Worm (Caenorhabditis elegans): Measurements from ENCODE around the gene F31E3.12.

The F31E3.12 gene

ce11 chrIII:6969781-6970342 is 672 bp downstream of the F31E3.12 start:
- TF ChIP-seq klf-2 (GFP tag; conservative IDR thresholded peaks at IDR 0.05) (no peak), T22C8.4 (GFP tag; IDR thresholded peaks at IDR 0.05) (no peak), med-1 (GFP tag; optimal IDR thresholded peaks at IDR 0.05; ENCODE audit: insufficient read depth) (no peak), ztf-29 (GFP tag; IDR thresholded peaks at IDR 0.05) (no peak), tab-1 (GFP tag; IDR thresholded peaks at IDR 0.05) (no peak), ref-1 (GFP tag; conservative IDR thresholded peaks at IDR 0.05) (no peak), ztf-23 (GFP tag; IDR thresholded peaks at IDR 0.05) (no peak), flt-1 (GFP tag; IDR thresholded peaks at IDR 0.05) (no peak)

ce11 chrIII:6970744-6971143 is 1.6 kb downstream of the F31E3.12 start:
- no peak for TF ChIP-seq med-1 (GFP tag; optimal IDR thresholded peaks at IDR 0.05; ENCODE audit: insufficient read depth)
- TF ChIP-seq cog-1 (tag; optimal IDR thresholded peaks at IDR 0.05): no peak
- no peak for TF ChIP-seq klf-2 (GFP tag; conservative IDR thresholded peaks at IDR 0.05)
- no peak for TF ChIP-seq flt-1 (GFP tag; IDR thresholded peaks at IDR 0.05)
- TF ChIP-seq ztf-29 (GFP tag; IDR thresholded peaks at IDR 0.05): no peak
- no peak for TF ChIP-seq T22C8.4 (GFP tag; IDR thresholded peaks at IDR 0.05)
- TF ChIP-seq ref-1 (GFP tag; conservative IDR thresholded peaks at IDR 0.05): no peak
- TF ChIP-seq ztf-23 (GFP tag; IDR thresholded peaks at IDR 0.05): no peak
- TF ChIP-seq tab-1 (GFP tag; IDR thresholded peaks at IDR 0.05): no peak

- TF ChIP-seq T22C8.4 (GFP tag; IDR thresholded peaks at IDR 0.05) (no peak), ref-1 (GFP tag; conservative IDR thresholded peaks at IDR 0.05) (no peak), ztf-29 (GFP tag; IDR thresholded peaks at IDR 0.05) (no peak), klf-2 (GFP tag; conservative IDR thresholded peaks at IDR 0.05) (0 out of 2 replicates have a peak, but pooled peaks have one; percentile 57), ztf-23 (GFP tag; IDR thresholded peaks at IDR 0.05) (peak; percentile 82; the same call in 1 of the 2 replicates), flt-1 (GFP tag; IDR thresholded peaks at IDR 0.05) (peak; percentile 86), tab-1 (GFP tag; IDR thresholded peaks at IDR 0.05) (peak; percentile 64; the same call in 1 of the 2 replicates), med-1 (GFP tag; optimal IDR thresholded peaks at IDR 0.05; ENCODE audit: insufficient read depth) (peak; percentile 1), cog-1 (tag; optimal IDR thresholded peaks at IDR 0.05) (peak; percentile 87)
Measured at ce11 chrIII:6971662-6972284, 2.6 kb downstream of the F31E3.12 start, which contains the start of the genes eef-1A.1 and rfc-4. TSS of gene eef-1A.1 (minus strand) at chrIII:6971712. TSS of gene rfc-4 (plus strand) at chrIII:6972253.

ce11 chrIII:6973682-6974081 is 4.5 kb downstream of the F31E3.12 start, which contains the start of gene F31E3.2:
TSS of gene F31E3.2 (plus strand) at chrIII:6973982.
- no peak for TF ChIP-seq klf-2 (GFP tag; conservative IDR thresholded peaks at IDR 0.05)
- TF ChIP-seq ztf-23 (GFP tag; IDR thresholded peaks at IDR 0.05): no peak

ce11 chrIII:6974952-6975351 is 5.8 kb downstream of the F31E3.12 start:
- TF ChIP-seq flt-1 (GFP tag; IDR thresholded peaks at IDR 0.05): no peak
- TF ChIP-seq ref-1 (GFP tag; conservative IDR thresholded peaks at IDR 0.05): no peak
- no peak for TF ChIP-seq T22C8.4 (GFP tag; IDR thresholded peaks at IDR 0.05)
- no peak for TF ChIP-seq med-1 (GFP tag; optimal IDR thresholded peaks at IDR 0.05; ENCODE audit: insufficient read depth)
- no peak for TF ChIP-seq ztf-23 (GFP tag; IDR thresholded peaks at IDR 0.05)
- no peak for TF ChIP-seq ztf-29 (GFP tag; IDR thresholded peaks at IDR 0.05)
- no peak for TF ChIP-seq klf-2 (GFP tag; conservative IDR thresholded peaks at IDR 0.05)
- no peak for TF ChIP-seq tab-1 (GFP tag; IDR thresholded peaks at IDR 0.05)

- no peak for TF ChIP-seq med-1 (GFP tag; optimal IDR thresholded peaks at IDR 0.05; ENCODE audit: insufficient read depth)
- TF ChIP-seq T22C8.4 (GFP tag; IDR thresholded peaks at IDR 0.05): no peak
- TF ChIP-seq flt-1 (GFP tag; IDR thresholded peaks at IDR 0.05): 0 out of 2 replicates have a peak, but pooled peaks have one; percentile 5
- TF ChIP-seq ref-1 (GFP tag; conservative IDR thresholded peaks at IDR 0.05): no peak
- peak; percentile 85 for TF ChIP-seq cog-1 (tag; optimal IDR thresholded peaks at IDR 0.05)
- 0 out of 2 replicates have a peak, but pooled peaks have one; percentile 56 for TF ChIP-seq ztf-23 (GFP tag; IDR thresholded peaks at IDR 0.05)
- TF ChIP-seq klf-2 (GFP tag; conservative IDR thresholded peaks at IDR 0.05): no peak
- TF ChIP-seq tab-1 (GFP tag; IDR thresholded peaks at IDR 0.05): no peak
- TF ChIP-seq ztf-29 (GFP tag; IDR thresholded peaks at IDR 0.05): no peak
Measured at ce11 chrIII:6978875-6979274, 9.7 kb downstream of the F31E3.12 start.

- no peak for TF ChIP-seq ztf-23 (GFP tag; IDR thresholded peaks at IDR 0.05)
- no peak for TF ChIP-seq tab-1 (GFP tag; IDR thresholded peaks at IDR 0.05)
- no peak for TF ChIP-seq T22C8.4 (GFP tag; IDR thresholded peaks at IDR 0.05)
- no peak for TF ChIP-seq ref-1 (GFP tag; conservative IDR thresholded peaks at IDR 0.05)
- no peak for TF ChIP-seq med-1 (GFP tag; optimal IDR thresholded peaks at IDR 0.05; ENCODE audit: insufficient read depth)
- TF ChIP-seq flt-1 (GFP tag; IDR thresholded peaks at IDR 0.05): no peak
- no peak for TF ChIP-seq cog-1 (tag; optimal IDR thresholded peaks at IDR 0.05)
- TF ChIP-seq klf-2 (GFP tag; conservative IDR thresholded peaks at IDR 0.05): no peak
- no peak for TF ChIP-seq ztf-29 (GFP tag; IDR thresholded peaks at IDR 0.05)
Measured at ce11 chrIII:6979584-6979983, 10.4 kb downstream of the F31E3.12 start, which contains the start of gene ceh-20. TSS of gene ceh-20 (plus strand) at chrIII:6979884.

ce11 chrIII:6981989-6982553 is 12.9 kb downstream of the F31E3.12 start, which contains the start of gene F31E3.6:
TSS of gene F31E3.6 (plus strand) at chrIII:6982081.
- TF ChIP-seq flt-1 (GFP tag; IDR thresholded peaks at IDR 0.05): peak; percentile 30; the same call in 1 of the 2 replicates

ce11 chrIII:6988060-6988459 is 18.9 kb downstream of the F31E3.12 start:
- no peak for TF ChIP-seq ref-1 (GFP tag; conservative IDR thresholded peaks at IDR 0.05)
- TF ChIP-seq ztf-23 (GFP tag; IDR thresholded peaks at IDR 0.05): no peak
- no peak for TF ChIP-seq tab-1 (GFP tag; IDR thresholded peaks at IDR 0.05)
- TF ChIP-seq ztf-29 (GFP tag; IDR thresholded peaks at IDR 0.05): no peak
- TF ChIP-seq cog-1 (tag; optimal IDR thresholded peaks at IDR 0.05): no peak
- TF ChIP-seq flt-1 (GFP tag; IDR thresholded peaks at IDR 0.05): no peak

All from whole organism, midembryonic.